Worm (Caenorhabditis elegans) whole organism, young adult: ENCODE data around the gene ZK1307.7.

Experiments used
- B0336.3 ChIP-seq: fragments of 200-800 bp; sonication (Bioruptor generic); IDR thresholded peaks from 2 replicates; pipeline ENCODE4 v1.3.6; 2022; ENCODE audit warnings: missing genetic modification characterization, missing compliant biosample characterization
- D2030.7 ChIP-seq: fragments of 200-800 bp; sonication (Bioruptor generic); IDR thresholded peaks from 2 replicates; pipeline ENCODE4 v1.3.6; 2022; ENCODE audit warnings: missing genetic modification reagents, missing genetic modification characterization, missing compliant biosample characterization
- F23B12.7 ChIP-seq: sonication (generic microtip); optimal IDR thresholded peaks from 2 replicates; lab custom pipeline; 2017; ENCODE audit warnings: missing genetic modification characterization, mild to moderate bottlenecking, missing compliant biosample characterization, antibody characterized with exemption, moderate library complexity; ENCODE audit not compliant: insufficient read depth
- F33H1.4 ChIP-seq: fragments of 200-800 bp; sonication (Bioruptor generic); IDR thresholded peaks from 2 replicates; pipeline ENCODE4 v1.3.6; 2022; ENCODE audit warnings: missing genetic modification reagents, missing genetic modification characterization, missing compliant biosample characterization
- F49E8.2 ChIP-seq: sonication (generic microtip); optimal IDR thresholded peaks from 3 replicates; lab custom pipeline; 2017; ENCODE audit warnings: missing genetic modification characterization, mild to moderate bottlenecking, missing compliant biosample characterization, antibody characterized with exemption, moderate library complexity; ENCODE audit not compliant: insufficient read depth
- Y53F4B.3 ChIP-seq: fragments of 200-800 bp; sonication (Bioruptor generic); IDR thresholded peaks from 2 replicates; pipeline ENCODE4 v1.3.6; 2022; ENCODE audit warnings: missing genetic modification reagents, missing genetic modification characterization, missing compliant biosample characterization
- akir-1 ChIP-seq: fragments of 200-800 bp; sonication (Bioruptor generic); optimal IDR thresholded peaks from 2 replicates; lab custom pipeline; 2018; ENCODE audit warnings: mild to moderate bottlenecking, missing genetic modification characterization, moderate library complexity, missing compliant biosample characterization
- aptf-2 ChIP-seq: fragments of 200-800 bp; sonication (Bioruptor generic); conservative IDR thresholded peaks from 2 replicates; pipeline ENCODE4 v1.3.6; 2022; ENCODE audit warnings: missing genetic modification reagents, missing genetic modification characterization, missing compliant biosample characterization
- atf-7 ChIP-seq: sonication (generic microtip); optimal IDR thresholded peaks from 2 replicates; lab custom pipeline; 2017; ENCODE audit warnings: mild to moderate bottlenecking, missing genetic modification characterization, missing compliant biosample characterization
- athp-1 ChIP-seq: sonication (generic microtip); optimal IDR thresholded peaks from 2 replicates; lab custom pipeline; 2017; ENCODE audit warnings: mild to moderate bottlenecking, missing genetic modification characterization, missing compliant biosample characterization
- attf-5 ChIP-seq: fragments of 200-800 bp; sonication (Bioruptor generic); optimal IDR thresholded peaks from 2 replicates; lab custom pipeline; 2018; ENCODE audit warnings: mild to moderate bottlenecking, missing genetic modification characterization, missing compliant biosample characterization
- attf-6 ChIP-seq: fragments of 200-800 bp; sonication (Bioruptor generic); IDR thresholded peaks from 2 replicates; pipeline ENCODE4 v1.3.6; 2022; ENCODE audit warnings: missing genetic modification reagents, missing genetic modification characterization, missing compliant biosample characterization
- bed-2 ChIP-seq: fragments of 200-800 bp; sonication (Bioruptor generic); IDR thresholded peaks from 2 replicates; pipeline ENCODE4 v1.3.6; 2022; ENCODE audit warnings: missing genetic modification reagents, missing genetic modification characterization, missing compliant biosample characterization
- cebp-1 ChIP-seq, 2 experiments: fragments of 200-800 bp in 1 of 2; sonication (Bioruptor generic) in 1 of 2; sonication (generic microtip) in 1 of 2; IDR thresholded peaks in 1 of 2; optimal IDR thresholded peaks in 1 of 2; 2 replicates each; pipeline versions ENCODE4 v1.3.6 to Lab custom; 2017 to 2022; ENCODE audit warnings: missing compliant biosample characterization in 2 of 2, missing genetic modification characterization in 2 of 2, mild to moderate bottlenecking in 1 of 2, missing genetic modification reagents in 1 of 2, moderate library complexity in 1 of 2
- ceh-27 ChIP-seq: fragments of 200-800 bp; sonication (Bioruptor generic); optimal IDR thresholded peaks from 2 replicates; lab custom pipeline; 2018; ENCODE audit warnings: mild to moderate bottlenecking, missing genetic modification characterization, moderate library complexity, missing compliant biosample characterization
- dox-1 ChIP-seq: fragments of 200-800 bp; sonication (Bioruptor generic); IDR thresholded peaks from 2 replicates; pipeline ENCODE4 v1.3.6; 2022; ENCODE audit warnings: missing genetic modification reagents, missing genetic modification characterization, missing compliant biosample characterization
- efl-1 ChIP-seq: fragments of 150-350 bp; optimal IDR thresholded peaks from 2 replicates; lab custom pipeline; 2014; ENCODE audit warnings: missing biosample characterization, missing genetic modification reagents, missing genetic modification characterization
- egl-44 ChIP-seq: fragments of 200-800 bp; sonication (Bioruptor generic); IDR thresholded peaks from 2 replicates; pipeline ENCODE4 v1.3.6; 2022; ENCODE audit warnings: missing genetic modification reagents, missing genetic modification characterization, missing compliant biosample characterization
- egrh-3 ChIP-seq: fragments of 200-800 bp; sonication (Bioruptor generic); IDR thresholded peaks from 2 replicates; pipeline ENCODE4 v1.3.6; 2022; ENCODE audit warnings: missing genetic modification reagents, missing genetic modification characterization, missing compliant biosample characterization
- ets-4 ChIP-seq: fragments of 200-800 bp; sonication (Bioruptor generic); optimal IDR thresholded peaks from 2 replicates; lab custom pipeline; 2018; ENCODE audit warnings: mild to moderate bottlenecking, missing genetic modification characterization, missing compliant biosample characterization
- hlh-12 ChIP-seq: sonication (generic microtip); optimal IDR thresholded peaks from 2 replicates; lab custom pipeline; 2016; ENCODE audit warnings: missing genetic modification characterization, missing compliant biosample characterization
- hmg-1.2 ChIP-seq: fragments of 200-800 bp; sonication (Bioruptor generic); IDR thresholded peaks from 2 replicates; pipeline ENCODE4 v1.3.6; 2022; ENCODE audit warnings: missing genetic modification reagents, missing genetic modification characterization, missing compliant biosample characterization
- let-607 ChIP-seq, 2 experiments: fragments of 200-800 bp in 1 of 2; sonication (Bioruptor generic) in 1 of 2; sonication (generic microtip) in 1 of 2; optimal IDR thresholded peaks; 2 replicates each; lab custom pipeline; 2016 to 2018; ENCODE audit warnings: mild to moderate bottlenecking in 2 of 2, missing compliant biosample characterization in 2 of 2, missing genetic modification characterization in 2 of 2, moderate library complexity in 2 of 2, missing genotype in 1 of 2
- lin-26 ChIP-seq: fragments of 200-800 bp; sonication (Bioruptor generic); IDR thresholded peaks from 2 replicates; pipeline ENCODE4 v1.3.6; 2022; ENCODE audit warnings: missing genetic modification reagents, missing genetic modification characterization, missing compliant biosample characterization
- lin-35 ChIP-seq, 3 experiments: fragments of 150-350 bp in 2 of 3; sonication (generic microtip) in 1 of 3; optimal IDR thresholded peaks; 2 replicates each; lab custom pipeline; 2014 to 2018; ENCODE audit warnings: missing biosample characterization in 3 of 3, missing genetic modification characterization in 3 of 3, missing genetic modification reagents in 3 of 3
- lir-1 ChIP-seq: fragments of 200-800 bp; sonication (Bioruptor generic); conservative IDR thresholded peaks from 2 replicates; pipeline ENCODE4 v1.3.6; 2022; ENCODE audit warnings: missing genetic modification reagents, missing genetic modification characterization, missing compliant biosample characterization
- lsl-1 ChIP-seq: fragments of 200-800 bp; sonication (Bioruptor generic); optimal IDR thresholded peaks from 2 replicates; lab custom pipeline; 2018; ENCODE audit warnings: mild to moderate bottlenecking, missing genetic modification characterization, moderate library complexity, missing compliant biosample characterization
- lsy-27 ChIP-seq: sonication (generic microtip); optimal IDR thresholded peaks from 2 replicates; lab custom pipeline; 2017; ENCODE audit warnings: missing genetic modification characterization, mild to moderate bottlenecking, missing compliant biosample characterization, antibody characterized with exemption, missing genotype, borderline replicate concordance; ENCODE audit not compliant: insufficient read depth
- madf-6 ChIP-seq: fragments of 200-800 bp; sonication (Bioruptor generic); IDR thresholded peaks from 2 replicates; pipeline ENCODE4 v1.3.6; 2022; ENCODE audit warnings: missing genetic modification reagents, missing genetic modification characterization, missing compliant biosample characterization
- mel-28 ChIP-seq: sonication (generic microtip); optimal IDR thresholded peaks from 2 replicates; lab custom pipeline; 2016; ENCODE audit warnings: borderline replicate concordance, mild to moderate bottlenecking, missing genetic modification characterization, missing compliant biosample characterization
- mes-4 ChIP-seq: sonication (generic microtip); optimal IDR thresholded peaks from 2 replicates; lab custom pipeline; 2016; ENCODE audit warnings: missing genotype, missing genetic modification characterization, missing compliant biosample characterization
- nhr-179 ChIP-seq: sonication (generic microtip); optimal IDR thresholded peaks from 2 replicates; lab custom pipeline; 2016; ENCODE audit warnings: mild to moderate bottlenecking, missing genetic modification characterization, missing compliant biosample characterization
- nhr-27 ChIP-seq: fragments of 200-800 bp; sonication (Bioruptor generic); optimal IDR thresholded peaks from 2 replicates; lab custom pipeline; 2018; ENCODE audit warnings: mild to moderate bottlenecking, missing genetic modification characterization, moderate library complexity, missing compliant biosample characterization
- nhr-80 ChIP-seq: sonication (generic microtip); optimal IDR thresholded peaks from 2 replicates; lab custom pipeline; 2016; ENCODE audit warnings: missing genetic modification characterization, missing compliant biosample characterization
- pbrm-1 ChIP-seq: fragments of 200-800 bp; sonication (Bioruptor generic); IDR thresholded peaks from 2 replicates; pipeline ENCODE4 v1.3.6; 2022; ENCODE audit warnings: missing genetic modification reagents, missing genetic modification characterization, missing compliant biosample characterization
- repo-1 ChIP-seq: sonication (generic microtip); optimal IDR thresholded peaks from 2 replicates; lab custom pipeline; 2017; ENCODE audit warnings: mild to moderate bottlenecking, missing genetic modification characterization, missing compliant biosample characterization
- sdz-38 ChIP-seq: sonication (generic microtip); optimal IDR thresholded peaks from 2 replicates; lab custom pipeline; 2016; ENCODE audit warnings: missing genotype, missing genetic modification characterization, missing compliant biosample characterization
- snpc-1.3 ChIP-seq: sonication (generic microtip); optimal IDR thresholded peaks from 2 replicates; lab custom pipeline; 2017; ENCODE audit warnings: missing genetic modification characterization, mild to moderate bottlenecking, missing compliant biosample characterization, antibody characterized with exemption, moderate library complexity, missing genotype, missing genetic modification reagents; ENCODE audit not compliant: insufficient read depth
- snpc-4 ChIP-seq, 5 experiments: fragments of 150-350 bp in 1 of 5; sonication (generic microtip) in 4 of 5; optimal IDR thresholded peaks; 2 replicates each; lab custom pipeline; 2014 to 2018; ENCODE audit warnings: missing genetic modification characterization in 5 of 5, missing biosample characterization in 3 of 5, antibody characterized with exemption in 2 of 5, mild to moderate bottlenecking in 2 of 5, missing compliant biosample characterization in 2 of 5, missing genotype in 2 of 5, moderate library complexity in 2 of 5, missing genetic modification reagents in 1 of 5
- somi-1 ChIP-seq: fragments of 200-800 bp; sonication (Bioruptor generic); optimal IDR thresholded peaks from 2 replicates; lab custom pipeline; 2018; ENCODE audit warnings: mild to moderate bottlenecking, missing genetic modification characterization, missing compliant biosample characterization
- unc-62 ChIP-seq: fragments of 150-350 bp; optimal IDR thresholded peaks from 2 replicates; lab custom pipeline; 2014; ENCODE audit warnings: missing biosample characterization, missing genetic modification reagents, missing genetic modification characterization
- xnd-1 ChIP-seq: sonication (generic microtip); optimal IDR thresholded peaks from 2 replicates; lab custom pipeline; 2016; ENCODE audit warnings: missing genotype, missing genetic modification reagents, missing genetic modification characterization, missing compliant biosample characterization
- zfh-2 ChIP-seq: fragments of 200-800 bp; sonication (Bioruptor generic); conservative IDR thresholded peaks from 2 replicates; pipeline ENCODE4 v1.3.6; 2022; ENCODE audit warnings: missing genetic modification reagents, missing genetic modification characterization, missing compliant biosample characterization
- ztf-25 ChIP-seq: fragments of 200-800 bp; sonication (Bioruptor generic); IDR thresholded peaks from 2 replicates; pipeline ENCODE4 v1.3.6; 2022; ENCODE audit warnings: missing genetic modification reagents, missing genetic modification characterization, missing compliant biosample characterization

ZK1307.7 gene

DNA sequence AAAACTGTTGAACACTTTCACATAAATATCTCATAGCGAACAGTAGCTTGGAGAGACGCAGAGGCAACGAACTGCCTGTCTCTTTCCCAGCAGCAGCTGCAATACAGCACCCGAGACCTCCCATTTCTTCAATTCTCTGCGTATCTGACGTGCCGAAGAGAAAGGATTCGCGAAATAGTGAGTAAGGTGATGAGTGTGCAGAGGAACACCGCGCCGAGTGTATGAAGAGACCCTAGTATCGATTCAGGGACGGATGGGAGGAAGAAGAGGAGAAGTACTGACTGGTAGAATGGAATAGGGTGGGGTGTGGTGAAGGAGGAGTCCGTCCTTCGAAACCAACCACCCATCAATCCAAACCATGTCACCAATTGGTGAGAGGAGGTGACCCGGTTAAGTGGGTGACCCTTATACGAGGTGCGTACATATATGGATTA, 9.7 kb downstream of the ZK1307.7 start (continued):
- TF ChIP-seq nhr-27 (peak; percentile 10), snpc-4 (GFP tag; optimal IDR thresholded peaks at IDR 0.05; lab: Kevin White, UChicago) (no peak), snpc-4 (tag; optimal IDR thresholded peaks at IDR 0.05; lab: Kevin White, UChicago) (peak in 2 of 4 experiments; percentile 4 to 35), egl-44 (no peak), B0336.3 (peak; percentile 16; the same call in 1 of the 2 replicates), madf-6 (no peak), ztf-25 (no peak), attf-5 (GFP tag; lab: Kevin White, UChicago) (peak; percentile 67), hmg-1.2 (peak; percentile 78), lin-35 (GFP tag; optimal IDR thresholded peaks at IDR 0.05; lab: Kevin White, UChicago) (peak in 1 of 3 experiments; percentile 51), lir-1 (GFP tag; lab: Robert Waterston, UW) (no peak), sdz-38 (tag; lab: Kevin White, UChicago) (no peak), atf-7 (no peak), athp-1 (no peak), egrh-3 (GFP tag; lab: Robert Waterston, UW) (peak; percentile 46; the same call in 1 of the 2 replicates), pbrm-1 (peak; percentile 21; the same call in 1 of the 2 replicates), mel-28 (tag; lab: Kevin White, UChicago) (no peak)

DNA sequence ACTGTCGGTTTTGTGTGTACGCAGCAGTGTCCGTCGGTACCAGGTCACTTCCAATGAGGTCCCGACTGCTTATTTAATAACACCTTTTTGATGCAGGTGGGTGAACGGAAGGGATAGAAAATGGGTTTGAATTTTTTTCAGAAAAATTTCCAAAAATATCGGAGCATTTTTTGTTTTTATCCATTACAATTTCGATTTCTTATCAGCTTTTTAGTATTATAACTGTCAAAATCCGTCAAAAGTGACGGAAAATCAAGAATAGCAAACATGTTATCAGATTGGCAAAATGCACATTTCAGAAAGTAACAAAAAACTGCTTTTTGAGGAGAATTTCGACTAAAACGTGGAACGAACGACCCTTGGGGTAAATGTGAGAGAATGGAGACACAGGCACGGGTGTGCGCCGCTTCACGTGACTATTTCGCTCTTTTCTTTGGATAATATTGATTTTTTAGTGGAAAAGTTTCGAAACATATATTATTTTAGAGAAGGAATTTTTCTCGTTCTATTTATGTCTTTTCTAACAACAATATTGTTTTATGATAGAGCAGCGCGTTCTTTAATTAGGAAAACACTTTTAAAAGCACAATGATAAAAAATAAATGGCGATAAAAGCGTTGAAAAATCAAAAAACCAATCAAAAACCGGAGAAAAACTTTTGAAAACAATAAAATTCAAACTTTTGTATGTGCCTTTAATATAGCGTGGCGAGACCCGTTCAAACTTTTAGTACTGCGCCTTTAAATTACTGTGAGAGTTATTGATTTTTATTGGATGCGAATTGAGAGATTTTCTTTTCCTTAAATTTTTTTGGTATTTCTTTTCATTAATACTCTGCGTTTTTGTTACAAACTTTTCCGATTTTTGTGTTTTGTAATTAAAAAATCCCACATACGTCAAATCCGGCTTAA, 10.8 kb downstream of the ZK1307.7 start, which contains the start of gene sqv-8:
TSS of gene sqv-8 (plus strand) at position 51 of the 911 bp plus-strand sequence.
- TF ChIP-seq Y53F4B.3 (GFP tag; lab: Robert Waterston, UW): no peak
- TF ChIP-seq ztf-25: no peak
- no peak for TF ChIP-seq hlh-12
- TF ChIP-seq akir-1 (GFP tag; lab: Kevin White, UChicago): no peak
- no peak for TF ChIP-seq cebp-1 (GFP tag; IDR thresholded peaks at IDR 0.05; lab: Robert Waterston, UW)
- TF ChIP-seq cebp-1 (tag; optimal IDR thresholded peaks at IDR 0.05; lab: Kevin White, UChicago): peak; percentile 77
- TF ChIP-seq bed-2 (GFP tag; lab: Robert Waterston, UW): no peak
- TF ChIP-seq nhr-179 (tag; lab: Kevin White, UChicago): no peak
- TF ChIP-seq D2030.7 (GFP tag; lab: Robert Waterston, UW): peak; percentile 62; the same call in 1 of the 2 replicates
- TF ChIP-seq dox-1 (GFP tag; lab: Robert Waterston, UW): 0 out of 2 replicates have a peak, but pooled peaks have one; percentile 17
- TF ChIP-seq lsl-1: peak; percentile 96
- TF ChIP-seq lsy-27 (tag; lab: Kevin White, UChicago): no peak
- peak; percentile 65 for TF ChIP-seq nhr-80 (tag; lab: Kevin White, UChicago)
- no peak for TF ChIP-seq aptf-2
- TF ChIP-seq mes-4 (tag; lab: Kevin White, UChicago): no peak
- TF ChIP-seq F49E8.2 (tag; lab: Kevin White, UChicago): peak; percentile 11
- TF ChIP-seq repo-1 (tag; lab: Kevin White, UChicago): no peak
- peak; percentile 41 for TF ChIP-seq efl-1 (GFP tag; lab: Kevin White, UChicago)
- TF ChIP-seq ets-4: no peak
- peak; percentile 37 to 43 for TF ChIP-seq let-607 (tag; optimal IDR thresholded peaks at IDR 0.05; lab: Kevin White, UChicago)
- TF ChIP-seq ceh-27 (GFP tag; lab: Kevin White, UChicago): no peak
- peak; percentile 94 for TF ChIP-seq xnd-1 (tag; lab: Kevin White, UChicago)
- TF ChIP-seq unc-62 (GFP tag; lab: Kevin White, UChicago): peak; percentile 28
- no peak for TF ChIP-seq somi-1 (GFP tag; lab: Kevin White, UChicago)
- TF ChIP-seq egrh-3 (GFP tag; lab: Robert Waterston, UW): no peak
- no peak for TF ChIP-seq zfh-2
- peak; percentile 12 for TF ChIP-seq F23B12.7
- TF ChIP-seq lin-26: no peak
- peak; percentile 94 for TF ChIP-seq F33H1.4 (GFP tag; lab: Robert Waterston, UW)
- TF ChIP-seq attf-6 (GFP tag; lab: Robert Waterston, UW): no peak
- peak; percentile 70 for TF ChIP-seq snpc-1.3 (tag; lab: Kevin White, UChicago)
